Fruit fly (Drosophila melanogaster) whole organism, embryonic: ENCODE measurements around the gene Cpr76Bc.

Experiments
- CG10462 ChIP-seq: fragments of 200-800 bp; sonication (Bioruptor generic); optimal IDR thresholded peaks from 2 replicates; lab custom pipeline; 2016; ENCODE audit warnings: missing biosample characterization, missing genetic modification characterization
- CG10565 ChIP-seq: fragments of 200-800 bp; sonication (Bioruptor generic); optimal IDR thresholded peaks from 3 replicates; lab custom pipeline; 2016; ENCODE audit warnings: missing biosample characterization, mild to moderate bottlenecking, missing genetic modification characterization
- CG10654 ChIP-seq: fragments of 200-800 bp; sonication (Bioruptor generic); optimal IDR thresholded peaks from 2 replicates; lab custom pipeline; 2016; ENCODE audit warnings: missing biosample characterization, missing genetic modification characterization
- CG11085 ChIP-seq: fragments of 200-800 bp; sonication (Bioruptor generic); IDR thresholded peaks from 2 replicates; pipeline ENCODE4 v1.3.6; 2022; ENCODE audit warnings: missing biosample characterization, missing genetic modification characterization
- CG12391 ChIP-seq: fragments of 200-800 bp; sonication (Bioruptor generic); optimal IDR thresholded peaks from 3 replicates; lab custom pipeline; 2018; ENCODE audit warnings: missing biosample characterization, mild to moderate bottlenecking, missing genetic modification characterization, moderate library complexity
- CG13424 ChIP-seq: fragments of 200-800 bp; sonication (Bioruptor generic); optimal IDR thresholded peaks from 2 replicates; lab custom pipeline; 2019; ENCODE audit warnings: missing biosample characterization, mild to moderate bottlenecking, missing genetic modification characterization, moderate library complexity
- CG14710 ChIP-seq: fragments of 200-800 bp; sonication (Bioruptor generic); optimal IDR thresholded peaks from 3 replicates; lab custom pipeline; 2019; ENCODE audit warnings: missing biosample characterization, mild to moderate bottlenecking, missing genetic modification characterization, moderate library complexity
- CG1529 ChIP-seq: fragments of 200-800 bp; sonication (Bioruptor generic); optimal IDR thresholded peaks from 3 replicates; lab custom pipeline; 2018; ENCODE audit warnings: missing biosample characterization, missing genetic modification characterization
- CG15696 ChIP-seq: fragments of 200-800 bp; sonication (Bioruptor generic); optimal IDR thresholded peaks from 2 replicates; lab custom pipeline; 2019; ENCODE audit warnings: missing biosample characterization, mild to moderate bottlenecking, missing genetic modification characterization, moderate library complexity
- CG1602 ChIP-seq: fragments of 200-800 bp; sonication (Bioruptor generic); optimal IDR thresholded peaks from 3 replicates; lab custom pipeline; 2016; ENCODE audit warnings: missing biosample characterization, missing genetic modification characterization
- CG18262 ChIP-seq: fragments of 200-800 bp; optimal IDR thresholded peaks from 3 replicates; lab custom pipeline; 2019; ENCODE audit warnings: missing biosample characterization, mild to moderate bottlenecking, missing genetic modification characterization, moderate library complexity
- CG30020 ChIP-seq: fragments of 200-800 bp; optimal IDR thresholded peaks from 2 replicates; lab custom pipeline; 2019; ENCODE audit warnings: missing biosample characterization, mild to moderate bottlenecking, missing genetic modification characterization, moderate library complexity
- CG30403 ChIP-seq: fragments of 200-800 bp; sonication (Bioruptor generic); optimal IDR thresholded peaks from 3 replicates; lab custom pipeline; 2016; ENCODE audit warnings: missing biosample characterization, missing genetic modification characterization
- CG31388 ChIP-seq: fragments of 200-800 bp; sonication (Bioruptor generic); optimal IDR thresholded peaks from 2 replicates; lab custom pipeline; 2016; ENCODE audit warnings: missing biosample characterization, missing genetic modification characterization
- CG4730 ChIP-seq: fragments of 200-800 bp; sonication (Bioruptor generic); IDR thresholded peaks from 2 replicates; pipeline ENCODE4 v1.3.6; 2022; ENCODE audit warnings: missing biosample characterization, missing genetic modification characterization
- CG5180 ChIP-seq: fragments of 200-800 bp; sonication (Bioruptor generic); optimal IDR thresholded peaks from 3 replicates; lab custom pipeline; 2017; ENCODE audit warnings: missing biosample characterization, missing genetic modification characterization, mild to moderate bottlenecking, moderate library complexity, missing genetic modification reagents
- CG7357 ChIP-seq: fragments of 200-800 bp; sonication (Bioruptor generic); IDR thresholded peaks from 3 replicates; pipeline ENCODE4 v1.3.6; 2022; ENCODE audit warnings: missing biosample characterization, missing genetic modification characterization
- CG7556 ChIP-seq: fragments of 200-800 bp; sonication (Bioruptor generic); optimal IDR thresholded peaks from 2 replicates; lab custom pipeline; 2017; ENCODE audit warnings: missing biosample characterization, mild to moderate bottlenecking, missing genetic modification characterization
- CG7839 ChIP-seq: fragments of 200-800 bp; sonication (Bioruptor generic); optimal IDR thresholded peaks from 3 replicates; lab custom pipeline; 2018; ENCODE audit warnings: missing biosample characterization, mild to moderate bottlenecking, missing genetic modification characterization, moderate library complexity
- CG8924 ChIP-seq: fragments of 200-800 bp; optimal IDR thresholded peaks from 3 replicates; lab custom pipeline; 2019; ENCODE audit warnings: missing biosample characterization, mild to moderate bottlenecking, missing genetic modification characterization, moderate library complexity
- CG9932 ChIP-seq: fragments of 200-800 bp; sonication (Bioruptor generic); IDR thresholded peaks from 2 replicates; pipeline ENCODE4 v1.3.6; 2022; ENCODE audit warnings: missing biosample characterization, missing genetic modification characterization
- D19A ChIP-seq: fragments of 200-800 bp; optimal IDR thresholded peaks from 3 replicates; lab custom pipeline; 2019; ENCODE audit warnings: missing biosample characterization, mild to moderate bottlenecking, missing genetic modification characterization, moderate library complexity
- Fer3 ChIP-seq: fragments of 200-800 bp; sonication (Bioruptor generic); optimal IDR thresholded peaks from 2 replicates; lab custom pipeline; 2018; ENCODE audit warnings: missing biosample characterization, mild to moderate bottlenecking, missing genetic modification characterization, moderate library complexity
- Myb ChIP-seq: fragments of 200-800 bp; sonication (Bioruptor generic); optimal IDR thresholded peaks from 2 replicates; lab custom pipeline; 2016; ENCODE audit warnings: missing biosample characterization, missing genetic modification characterization
- Opbp ChIP-seq: fragments of 200-800 bp; sonication (Bioruptor generic); IDR thresholded peaks from 3 replicates; pipeline ENCODE4 v1.3.6; 2022; ENCODE audit warnings: missing biosample characterization, missing genetic modification characterization; ENCODE audit not compliant: partially characterized antibody
- Poxn ChIP-seq: fragments of 200-800 bp; sonication (Bioruptor generic); IDR thresholded peaks from 2 replicates; pipeline ENCODE4 v1.3.6; 2022; ENCODE audit warnings: missing biosample characterization, missing genetic modification characterization
- Ptx1 ChIP-seq: fragments of 200-800 bp; sonication (Bioruptor generic); IDR thresholded peaks from 2 replicates; pipeline ENCODE4 v1.3.6; 2022; ENCODE audit warnings: missing biosample characterization, missing genetic modification characterization
- Xrp1 ChIP-seq: fragments of 200-800 bp; sonication (Bioruptor generic); IDR thresholded peaks from 2 replicates; pipeline ENCODE4 v1.3.6; 2022; ENCODE audit warnings: missing biosample characterization, missing genetic modification characterization
- ase ChIP-seq: fragments of 200-800 bp; sonication (Bioruptor generic); IDR thresholded peaks from 3 replicates; pipeline ENCODE4 v1.3.6; 2022; ENCODE audit warnings: missing biosample characterization, missing genetic modification characterization
- cas ChIP-seq: fragments of 200-800 bp; sonication (Bioruptor generic); IDR thresholded peaks from 2 replicates; pipeline ENCODE4 v1.3.6; 2022; ENCODE audit warnings: missing biosample characterization, missing genetic modification characterization
- danr ChIP-seq: fragments of 200-800 bp; sonication (Bioruptor generic); IDR thresholded peaks from 2 replicates; pipeline ENCODE4 v1.3.6; 2022; ENCODE audit warnings: missing biosample characterization, missing genetic modification characterization
- dmrt99B ChIP-seq: fragments of 200-800 bp; sonication (Bioruptor generic); optimal IDR thresholded peaks from 2 replicates; lab custom pipeline; 2018; ENCODE audit warnings: missing biosample characterization, mild to moderate bottlenecking, missing genetic modification characterization, moderate library complexity
- fd3F ChIP-seq: fragments of 200-800 bp; sonication (Bioruptor generic); optimal IDR thresholded peaks from 2 replicates; lab custom pipeline; 2018; ENCODE audit warnings: missing biosample characterization, mild to moderate bottlenecking, missing genetic modification characterization, moderate library complexity
- gfzf ChIP-seq: fragments of 200-800 bp; sonication (Bioruptor generic); optimal IDR thresholded peaks from 2 replicates; lab custom pipeline; 2016; ENCODE audit warnings: missing biosample characterization, mild to moderate bottlenecking, missing genetic modification characterization, moderate library complexity
- gro ChIP-seq: fragments of 200-800 bp; sonication (Bioruptor generic); optimal IDR thresholded peaks from 2 replicates; lab custom pipeline; 2016; ENCODE audit warnings: missing biosample characterization, missing genetic modification characterization
- gsb-n ChIP-seq: fragments of 200-800 bp; sonication (Bioruptor generic); optimal IDR thresholded peaks from 3 replicates; lab custom pipeline; 2018; ENCODE audit warnings: missing biosample characterization, mild to moderate bottlenecking, missing genetic modification characterization
- jumu ChIP-seq: fragments of 200-800 bp; sonication (Bioruptor generic); optimal IDR thresholded peaks from 3 replicates; lab custom pipeline; 2016; ENCODE audit warnings: missing biosample characterization, missing genetic modification characterization
- ken ChIP-seq: fragments of 200-800 bp; sonication (Bioruptor generic); IDR thresholded peaks from 3 replicates; pipeline ENCODE4 v1.3.6; 2022; ENCODE audit warnings: missing biosample characterization, missing genetic modification characterization
- lov ChIP-seq, 2 experiments: fragments of 200-800 bp in 1 of 2; fragments of >200 bp in 1 of 2; sonication (Bioruptor generic) in 1 of 2; IDR thresholded peaks in 1 of 2; optimal IDR thresholded peaks in 1 of 2; 2 replicates in 1 of 2; 3 replicates in 1 of 2; pipeline versions ENCODE4 v1.3.6 to Lab custom; 2017 to 2022; ENCODE audit warnings: missing biosample characterization in 1 of 2, missing genetic modification characterization in 1 of 2
- nmo ChIP-seq: fragments of 200-800 bp; sonication (Bioruptor generic); optimal IDR thresholded peaks from 2 replicates; lab custom pipeline; 2018; ENCODE audit warnings: missing biosample characterization, mild to moderate bottlenecking, missing genetic modification characterization, moderate library complexity
- nom ChIP-seq: fragments of 200-800 bp; sonication (Bioruptor generic); optimal IDR thresholded peaks from 2 replicates; lab custom pipeline; 2017; ENCODE audit warnings: missing biosample characterization, missing genetic modification characterization, mild to moderate bottlenecking, moderate library complexity, missing genetic modification reagents
- onecut ChIP-seq: fragments of 200-800 bp; sonication (Bioruptor generic); IDR thresholded peaks from 2 replicates; pipeline ENCODE4 v1.3.6; 2022; ENCODE audit warnings: missing biosample characterization, missing genetic modification characterization
- psq ChIP-seq: fragments of 200-800 bp; sonication (Bioruptor generic); optimal IDR thresholded peaks from 2 replicates; lab custom pipeline; 2017; ENCODE audit warnings: missing biosample characterization, missing genetic modification characterization
- sd ChIP-seq: fragments of 200-800 bp; sonication (Bioruptor generic); optimal IDR thresholded peaks from 3 replicates; lab custom pipeline; 2018; ENCODE audit warnings: missing biosample characterization, mild to moderate bottlenecking, missing genetic modification characterization, moderate library complexity
- sisA ChIP-seq: fragments of 200-800 bp; sonication (Bioruptor generic); IDR thresholded peaks from 2 replicates; pipeline ENCODE4 v1.3.6; 2022; ENCODE audit warnings: missing biosample characterization, missing genetic modification characterization
- slp2 ChIP-seq: fragments of 200-800 bp; sonication (Bioruptor generic); optimal IDR thresholded peaks from 2 replicates; lab custom pipeline; 2016; ENCODE audit warnings: missing biosample characterization, missing genetic modification characterization
- sqz ChIP-seq: fragments of 200-800 bp; sonication (Bioruptor generic); optimal IDR thresholded peaks from 3 replicates; lab custom pipeline; 2018; ENCODE audit warnings: missing biosample characterization, mild to moderate bottlenecking, missing genetic modification characterization
- tio ChIP-seq: fragments of 200-800 bp; sonication (Bioruptor generic); optimal IDR thresholded peaks from 2 replicates; lab custom pipeline; 2017; ENCODE audit warnings: missing biosample characterization, missing genetic modification characterization, inconsistent platforms
- trem ChIP-seq: fragments of 200-800 bp; optimal IDR thresholded peaks from 3 replicates; lab custom pipeline; 2019; ENCODE audit warnings: missing biosample characterization, mild to moderate bottlenecking, missing genetic modification characterization, moderate library complexity

Cpr76Bc gene

dm6 chr3L:19557197-19557995, 36.7 kb downstream of the Cpr76Bc start:
- TF ChIP-seq CG10462 (GFP tag; lab: Kevin White, UChicago): no peak
- TF ChIP-seq CG30403 (GFP tag; lab: Kevin White, UChicago): no peak
- peak; percentile 51 for TF ChIP-seq CG8924 (tag; lab: Kevin White, UChicago)
- peak; percentile 15 for TF ChIP-seq sqz (GFP tag; lab: Kevin White, UChicago)
- TF ChIP-seq slp2: no peak
- TF ChIP-seq gfzf (GFP tag; lab: Kevin White, UChicago): no peak
- peak; percentile 40; the same call in 1 of the 2 replicates for TF ChIP-seq Xrp1
- TF ChIP-seq CG9932 (GFP tag; lab: Robert Waterston, UW): no peak
- TF ChIP-seq Fer3 (tag; lab: Kevin White, UChicago): no peak
- peak; percentile 25 for TF ChIP-seq sd
- TF ChIP-seq CG11085: no peak
- no peak for TF ChIP-seq sisA (GFP tag; lab: Robert Waterston, UW)
- no peak for TF ChIP-seq ase
- no peak for TF ChIP-seq CG5180 (GFP tag; lab: Kevin White, UChicago)
- TF ChIP-seq CG4730 (GFP tag; lab: Robert Waterston, UW): no peak
- TF ChIP-seq CG31388 (GFP tag; lab: Kevin White, UChicago): no peak
- TF ChIP-seq Poxn (GFP tag; lab: Robert Waterston, UW): no peak
- no peak for TF ChIP-seq psq (GFP tag; lab: Kevin White, UChicago)
- TF ChIP-seq fd3F: no peak
- peak; percentile 71 for TF ChIP-seq nom (GFP tag; lab: Kevin White, UChicago)
- no peak for TF ChIP-seq Opbp (GFP tag; lab: Robert Waterston, UW)
- TF ChIP-seq Ptx1 (GFP tag; lab: Robert Waterston, UW): no peak
- TF ChIP-seq CG7556: peak; percentile 47
- no peak for TF ChIP-seq CG1602 (GFP tag; lab: Kevin White, UChicago)
- TF ChIP-seq tio (GFP tag; lab: Kevin White, UChicago): peak; percentile 13
- no peak for TF ChIP-seq gro (GFP tag; lab: Kevin White, UChicago)
- no peak for TF ChIP-seq ken (GFP tag; lab: Robert Waterston, UW)
- TF ChIP-seq CG7839: no peak
- no peak for TF ChIP-seq CG1529 (GFP tag; lab: Kevin White, UChicago)
- TF ChIP-seq cas (GFP tag; lab: Robert Waterston, UW): no peak
- peak; percentile 58 for TF ChIP-seq CG12391 (tag; lab: Kevin White, UChicago)
- peak; percentile 38 for TF ChIP-seq D19A (tag; lab: Kevin White, UChicago)
- peak; percentile 84 for TF ChIP-seq CG15696 (tag; lab: Kevin White, UChicago)
- TF ChIP-seq danr (GFP tag; lab: Robert Waterston, UW): no peak
- TF ChIP-seq CG14710 (tag; lab: Kevin White, UChicago): peak; percentile 63
- no peak for TF ChIP-seq onecut
- no peak for TF ChIP-seq dmrt99B (tag; lab: Kevin White, UChicago)
- peak; percentile 58 for TF ChIP-seq gsb-n
- peak; percentile 15 for TF ChIP-seq nmo (GFP tag; lab: Kevin White, UChicago)
- peak; percentile 82 for TF ChIP-seq CG18262 (tag; lab: Kevin White, UChicago)
- peak; percentile 22 for TF ChIP-seq trem (tag; lab: Kevin White, UChicago)
- no peak for TF ChIP-seq CG10565 (GFP tag; lab: Kevin White, UChicago)
- no peak for TF ChIP-seq jumu (GFP tag; lab: Kevin White, UChicago)
- TF ChIP-seq CG10654 (GFP tag; lab: Kevin White, UChicago): no peak
- no peak for TF ChIP-seq lov (optimal IDR thresholded peaks at IDR 0.05; lab: Kevin White, UChicago)
- TF ChIP-seq lov (GFP tag; IDR thresholded peaks at IDR 0.05; lab: Robert Waterston, UW): no peak
- no peak for TF ChIP-seq Myb (GFP tag; lab: Kevin White, UChicago)
- TF ChIP-seq CG13424: peak; percentile 11
- no peak for TF ChIP-seq CG7357 (GFP tag; lab: Robert Waterston, UW)
- peak; percentile 21 for TF ChIP-seq CG30020
